Fruit fly (Drosophila melanogaster) whole organism, embryonic: Measurements from ENCODE around the gene P5CDh2.

Experiments
- Bgb ChIP-seq: fragments of 200-800 bp; sonication (Bioruptor generic); IDR thresholded peaks from 2 replicates; pipeline ENCODE4 v1.3.6; 2022; ENCODE audit warnings: missing biosample characterization, missing genetic modification characterization; ENCODE audit not compliant: partially characterized antibody
- Blimp-1 ChIP-seq: fragments of 200-800 bp; sonication (Bioruptor generic); optimal IDR thresholded peaks from 3 replicates; lab custom pipeline; 2018; ENCODE audit warnings: missing biosample characterization, missing genetic modification characterization, mild to moderate bottlenecking, moderate library complexity, missing genetic modification reagents
- BtbVII ChIP-seq: fragments of 200-800 bp; sonication (Bioruptor generic); optimal IDR thresholded peaks from 3 replicates; lab custom pipeline; 2017; ENCODE audit warnings: missing biosample characterization, mild to moderate bottlenecking, missing genetic modification characterization
- C15 ChIP-seq: fragments of 200-800 bp; sonication (Bioruptor generic); IDR thresholded peaks from 3 replicates; pipeline ENCODE4 v1.3.6; 2022; ENCODE audit warnings: missing biosample characterization, missing genetic modification characterization
- CG10565 ChIP-seq: fragments of 200-800 bp; sonication (Bioruptor generic); optimal IDR thresholded peaks from 3 replicates; lab custom pipeline; 2016; ENCODE audit warnings: missing biosample characterization, mild to moderate bottlenecking, missing genetic modification characterization
- CG11456 ChIP-seq: fragments of 200-800 bp; sonication (Bioruptor generic); IDR thresholded peaks from 3 replicates; pipeline ENCODE4 v1.3.6; 2022; ENCODE audit warnings: missing biosample characterization, missing genetic modification characterization
- CG11695 ChIP-seq: fragments of 200-800 bp; sonication (Bioruptor generic); IDR thresholded peaks from 3 replicates; pipeline ENCODE4 v1.3.6; 2022; ENCODE audit warnings: missing biosample characterization, missing genetic modification characterization
- CG12071 ChIP-seq: fragments of 200-800 bp; sonication (Bioruptor generic); optimal IDR thresholded peaks from 3 replicates; lab custom pipeline; 2018; ENCODE audit warnings: missing biosample characterization, mild to moderate bottlenecking, missing genetic modification characterization
- CG12155 ChIP-seq: fragments of 200-800 bp; sonication (Bioruptor generic); optimal IDR thresholded peaks from 3 replicates; lab custom pipeline; 2016; ENCODE audit warnings: missing biosample characterization, missing genetic modification characterization
- CG15479 ChIP-seq: fragments of 200-800 bp; sonication (Bioruptor generic); optimal IDR thresholded peaks from 3 replicates; lab custom pipeline; 2019; ENCODE audit warnings: missing biosample characterization, mild to moderate bottlenecking, missing genetic modification characterization, moderate library complexity
- CG15514 ChIP-seq: fragments of 200-800 bp; sonication (Bioruptor generic); optimal IDR thresholded peaks from 3 replicates; lab custom pipeline; 2017; ENCODE audit warnings: missing biosample characterization, missing genetic modification characterization, mild to moderate bottlenecking, moderate library complexity, missing genetic modification reagents
- CG17829 ChIP-seq: fragments of 200-800 bp; optimal IDR thresholded peaks from 2 replicates; lab custom pipeline; 2019; ENCODE audit warnings: missing biosample characterization, mild to moderate bottlenecking, missing genetic modification characterization, moderate library complexity
- CG2116 ChIP-seq: fragments of 200-800 bp; sonication (Bioruptor generic); optimal IDR thresholded peaks from 3 replicates; lab custom pipeline; 2018; ENCODE audit warnings: missing biosample characterization, mild to moderate bottlenecking, missing genetic modification characterization
- CG3281 ChIP-seq: fragments of 200-800 bp; sonication (Bioruptor generic); optimal IDR thresholded peaks from 3 replicates; lab custom pipeline; 2017; ENCODE audit warnings: missing biosample characterization, mild to moderate bottlenecking, missing genetic modification characterization
- CG33557 ChIP-seq: fragments of 200-800 bp; sonication (Bioruptor generic); optimal IDR thresholded peaks from 2 replicates; lab custom pipeline; 2019; ENCODE audit warnings: missing biosample characterization, mild to moderate bottlenecking, missing genetic modification characterization, moderate library complexity
- CG34224 ChIP-seq: fragments of 200-800 bp; sonication (Bioruptor generic); IDR thresholded peaks from 3 replicates; pipeline ENCODE4 v1.3.6; 2022; ENCODE audit warnings: missing biosample characterization, missing genetic modification characterization; ENCODE audit not compliant: partially characterized antibody
- CG34422 ChIP-seq: fragments of 200-800 bp; sonication (Bioruptor generic); IDR thresholded peaks from 3 replicates; pipeline ENCODE4 v1.3.6; 2022; ENCODE audit warnings: missing biosample characterization, missing genetic modification characterization
- CG4424 ChIP-seq: fragments of 200-800 bp; sonication (Bioruptor generic); optimal IDR thresholded peaks from 3 replicates; lab custom pipeline; 2016; ENCODE audit warnings: missing biosample characterization, missing genetic modification characterization
- CG4707 ChIP-seq: fragments of 200-800 bp; sonication (Bioruptor generic); optimal IDR thresholded peaks from 2 replicates; lab custom pipeline; 2018; ENCODE audit warnings: missing biosample characterization, mild to moderate bottlenecking, missing genetic modification characterization, moderate library complexity
- CG6272 ChIP-seq: fragments of 200-800 bp; sonication (Bioruptor generic); IDR thresholded peaks from 2 replicates; pipeline ENCODE4 v1.3.6; 2022; ENCODE audit warnings: missing biosample characterization, missing genetic modification characterization
- CG7271 ChIP-seq: fragments of 200-800 bp; sonication (Bioruptor generic); optimal IDR thresholded peaks from 2 replicates; lab custom pipeline; 2018; ENCODE audit warnings: missing biosample characterization, mild to moderate bottlenecking, missing genetic modification characterization, moderate library complexity
- CG8944 ChIP-seq: fragments of 200-800 bp; sonication (Bioruptor generic); optimal IDR thresholded peaks from 3 replicates; lab custom pipeline; 2016; ENCODE audit warnings: missing biosample characterization, missing genetic modification characterization
- CG9215 ChIP-seq: fragments of 200-800 bp; sonication (Bioruptor generic); IDR thresholded peaks from 2 replicates; pipeline ENCODE4 v1.3.6; 2022; ENCODE audit warnings: missing biosample characterization, missing genetic modification characterization
- Fer1 ChIP-seq: fragments of 200-800 bp; sonication (Bioruptor generic); optimal IDR thresholded peaks from 2 replicates; lab custom pipeline; 2017; ENCODE audit warnings: missing biosample characterization, mild to moderate bottlenecking, missing genetic modification characterization
- Hsf ChIP-seq: fragments of 200-800 bp; sonication (Bioruptor generic); optimal IDR thresholded peaks from 3 replicates; lab custom pipeline; 2016; ENCODE audit warnings: missing biosample characterization, missing genetic modification characterization
- Lim3 ChIP-seq: fragments of 200-800 bp; sonication (Bioruptor generic); IDR thresholded peaks from 2 replicates; pipeline ENCODE4 v1.3.6; 2022; ENCODE audit warnings: missing biosample characterization, missing genetic modification characterization
- Mrtf ChIP-seq: fragments of 200-800 bp; sonication (Bioruptor generic); IDR thresholded peaks from 3 replicates; pipeline ENCODE4 v1.3.6; 2022; ENCODE audit warnings: missing biosample characterization, missing genetic modification characterization
- Opbp ChIP-seq: fragments of 200-800 bp; sonication (Bioruptor generic); IDR thresholded peaks from 3 replicates; pipeline ENCODE4 v1.3.6; 2022; ENCODE audit warnings: missing biosample characterization, missing genetic modification characterization; ENCODE audit not compliant: partially characterized antibody
- Tbp ChIP-seq: fragments of >200 bp; optimal IDR thresholded peaks from 2 replicates; lab custom pipeline; 2018; ENCODE audit warnings: missing biosample characterization, missing genetic modification characterization
- Trl ChIP-seq, 3 experiments: fragments of >200 bp in 2 of 3; fragments of 200-800 bp in 1 of 3; sonication (Bioruptor generic) in 1 of 3; optimal IDR thresholded peaks; 2 replicates in 1 of 3; 3 replicates in 2 of 3; lab custom pipeline; 2016 to 2017; ENCODE audit warnings: missing biosample characterization in 1 of 3, missing genetic modification characterization in 1 of 3
- ara ChIP-seq: fragments of 200-800 bp; sonication (Bioruptor generic); IDR thresholded peaks from 2 replicates; pipeline ENCODE4 v1.3.6; 2022; ENCODE audit warnings: missing biosample characterization, missing genetic modification characterization
- bsh ChIP-seq, 2 experiments: fragments of 200-800 bp; sonication (Bioruptor generic); optimal IDR thresholded peaks; 2 replicates each; lab custom pipeline; 2017 to 2018; ENCODE audit warnings: mild to moderate bottlenecking in 2 of 2, missing biosample characterization in 2 of 2, missing genetic modification characterization in 2 of 2, moderate library complexity in 1 of 2
- btn ChIP-seq: fragments of 200-800 bp; sonication (Bioruptor generic); optimal IDR thresholded peaks from 2 replicates; lab custom pipeline; 2016; ENCODE audit warnings: missing biosample characterization, missing genetic modification characterization
- fd3F ChIP-seq: fragments of 200-800 bp; sonication (Bioruptor generic); optimal IDR thresholded peaks from 2 replicates; lab custom pipeline; 2018; ENCODE audit warnings: missing biosample characterization, mild to moderate bottlenecking, missing genetic modification characterization, moderate library complexity
- grn ChIP-seq: fragments of 200-800 bp; sonication (Bioruptor generic); optimal IDR thresholded peaks from 3 replicates; lab custom pipeline; 2017; ENCODE audit warnings: missing biosample characterization, missing genetic modification characterization
- her ChIP-seq: fragments of 200-800 bp; sonication (Bioruptor generic); optimal IDR thresholded peaks from 2 replicates; lab custom pipeline; 2016; ENCODE audit warnings: missing biosample characterization, missing genetic modification characterization
- lola ChIP-seq, 3 experiments: fragments of >200 bp in 2 of 3; fragments of 200-800 bp in 1 of 3; sonication (Bioruptor generic) in 1 of 3; optimal IDR thresholded peaks; 2 replicates each; lab custom pipeline; 2017 to 2019; ENCODE audit warnings: missing biosample characterization in 3 of 3, missing genetic modification characterization in 3 of 3, mild to moderate bottlenecking in 1 of 3, moderate library complexity in 1 of 3
- maf-S ChIP-seq: fragments of 200-800 bp; sonication (Bioruptor generic); optimal IDR thresholded peaks from 2 replicates; lab custom pipeline; 2016; ENCODE audit warnings: missing biosample characterization, missing genetic modification characterization
- onecut ChIP-seq: fragments of 200-800 bp; sonication (Bioruptor generic); IDR thresholded peaks from 2 replicates; pipeline ENCODE4 v1.3.6; 2022; ENCODE audit warnings: missing biosample characterization, missing genetic modification characterization
- repo ChIP-seq: fragments of 200-800 bp; sonication (Bioruptor generic); optimal IDR thresholded peaks from 2 replicates; lab custom pipeline; 2016; ENCODE audit warnings: missing biosample characterization, missing genetic modification characterization
- sc ChIP-seq, 3 experiments: fragments of >200 bp in 2 of 3; fragments of 200-800 bp in 1 of 3; sonication (Bioruptor generic) in 1 of 3; optimal IDR thresholded peaks; 2 replicates in 2 of 3; 3 replicates in 1 of 3; lab custom pipeline; 2017; ENCODE audit warnings: mild to moderate bottlenecking in 1 of 3, missing biosample characterization in 1 of 3, missing genetic modification characterization in 1 of 3, missing genetic modification reagents in 1 of 3
- sna ChIP-seq: fragments of 200-800 bp; sonication (Bioruptor generic); IDR thresholded peaks from 2 replicates; pipeline ENCODE4 v1.3.6; 2022; ENCODE audit warnings: missing biosample characterization, missing genetic modification characterization; ENCODE audit not compliant: partially characterized antibody
- sob ChIP-seq: fragments of 200-800 bp; sonication (Bioruptor generic); IDR thresholded peaks from 2 replicates; pipeline ENCODE4 v1.3.6; 2022; ENCODE audit warnings: missing biosample characterization, missing genetic modification characterization
- ssp ChIP-seq: fragments of 200-800 bp; sonication (Bioruptor generic); IDR thresholded peaks from 2 replicates; pipeline ENCODE4 v1.3.6; 2022; ENCODE audit warnings: missing biosample characterization, missing genetic modification characterization
- stc ChIP-seq: fragments of 200-800 bp; sonication (Bioruptor generic); IDR thresholded peaks from 2 replicates; pipeline ENCODE4 v1.3.6; 2022; ENCODE audit warnings: missing biosample characterization, missing genetic modification characterization
- stwl ChIP-seq: fragments of 200-800 bp; sonication (Bioruptor generic); optimal IDR thresholded peaks from 3 replicates; lab custom pipeline; 2018; ENCODE audit warnings: missing biosample characterization, mild to moderate bottlenecking, missing genetic modification characterization, moderate library complexity
- trh ChIP-seq: fragments of 200-800 bp; sonication (Bioruptor generic); optimal IDR thresholded peaks from 2 replicates; lab custom pipeline; 2016; ENCODE audit warnings: missing biosample characterization, missing genetic modification characterization
- ttk ChIP-seq: fragments of 200-800 bp; sonication (Bioruptor generic); IDR thresholded peaks from 2 replicates; pipeline ENCODE4 v2.1.2; 2022; ENCODE audit warnings: missing biosample characterization, missing genetic modification characterization
- unpg ChIP-seq: fragments of 200-800 bp; sonication (Bioruptor generic); optimal IDR thresholded peaks from 3 replicates; lab custom pipeline; 2018; ENCODE audit warnings: missing biosample characterization, mild to moderate bottlenecking, missing genetic modification characterization, moderate library complexity

Gene P5CDh2

dm6 chr3R:21849988-21850460 lies 27.7 kb upstream of the P5CDh2 start (continued):
- no peak for TF ChIP-seq CG7271
- TF ChIP-seq CG15479 (GFP tag; lab: Kevin White, UChicago): no peak
- TF ChIP-seq Lim3 (GFP tag; lab: Robert Waterston, UW): no peak
- no peak for TF ChIP-seq CG3281 (GFP tag; lab: Kevin White, UChicago)
- no peak for TF ChIP-seq trh (GFP tag; lab: Kevin White, UChicago)
- TF ChIP-seq Tbp (GFP tag; lab: Kevin White, UChicago): no peak
- TF ChIP-seq stwl (tag; lab: Kevin White, UChicago): no peak
- no peak for TF ChIP-seq CG34224
- TF ChIP-seq CG4707 (GFP tag; lab: Kevin White, UChicago): peak; percentile 7
- no peak for TF ChIP-seq ttk (GFP tag; lab: Robert Waterston, UW)
- no peak for TF ChIP-seq Bgb (GFP tag; lab: Robert Waterston, UW)
- TF ChIP-seq repo (GFP tag; lab: Kevin White, UChicago): no peak
- peak; percentile 34 for TF ChIP-seq unpg
- TF ChIP-seq CG17829: peak; percentile 22
- TF ChIP-seq CG8944 (GFP tag; lab: Kevin White, UChicago): no peak
- TF ChIP-seq sob (GFP tag; lab: Robert Waterston, UW): peak; percentile 53; the same call in 1 of the 2 replicates
- TF ChIP-seq CG11695 (GFP tag; lab: Robert Waterston, UW): 0 out of 3 replicates have a peak, but pooled peaks have one; percentile 25
- no peak for TF ChIP-seq CG11456 (GFP tag; lab: Robert Waterston, UW)
- no peak for TF ChIP-seq C15 (GFP tag; lab: Robert Waterston, UW)
- no peak for TF ChIP-seq CG9215 (GFP tag; lab: Robert Waterston, UW)
- TF ChIP-seq CG12155 (GFP tag; lab: Kevin White, UChicago): peak; percentile 46
- no peak for TF ChIP-seq onecut (GFP tag; lab: Robert Waterston, UW)
- 0 out of 2 replicates have a peak, but pooled peaks have one; percentile 45 for TF ChIP-seq stc
- TF ChIP-seq bsh (GFP tag; optimal IDR thresholded peaks at IDR 0.05; lab: Kevin White, UChicago): peak in 1 of 2 experiments; percentile 67
- TF ChIP-seq fd3F (GFP tag; lab: Kevin White, UChicago): no peak
- TF ChIP-seq ara (GFP tag; lab: Robert Waterston, UW): peak; percentile 63
- TF ChIP-seq CG6272: 0 out of 2 replicates have a peak, but pooled peaks have one; percentile 12
- peak; percentile 2 for TF ChIP-seq her (GFP tag; lab: Kevin White, UChicago)
- no peak for TF ChIP-seq CG12071
- TF ChIP-seq maf-S: no peak
- TF ChIP-seq CG2116: peak; percentile 10
- peak; percentile 59 for TF ChIP-seq Hsf (GFP tag; lab: Kevin White, UChicago)
- peak; percentile 61 for TF ChIP-seq Blimp-1
- peak in 1 of 3 experiments; percentile 55 for TF ChIP-seq lola (GFP tag; optimal IDR thresholded peaks at IDR 0.05; lab: Kevin White, UChicago)
- peak; percentile 6 for TF ChIP-seq grn
- TF ChIP-seq CG10565 (GFP tag; lab: Kevin White, UChicago): no peak
- TF ChIP-seq BtbVII: peak; percentile 28
- no peak for TF ChIP-seq sna (GFP tag; lab: Robert Waterston, UW)
- peak; percentile 60 for TF ChIP-seq CG33557 (GFP tag; lab: Kevin White, UChicago)
- TF ChIP-seq Trl (optimal IDR thresholded peaks at IDR 0.05; lab: Kevin White, UChicago): no peak
- TF ChIP-seq Trl (GFP tag; optimal IDR thresholded peaks at IDR 0.05; lab: Kevin White, UChicago): peak; percentile 3
- TF ChIP-seq sc (optimal IDR thresholded peaks at IDR 0.05; lab: Kevin White, UChicago): no peak
- TF ChIP-seq sc (GFP tag; optimal IDR thresholded peaks at IDR 0.05; lab: Kevin White, UChicago): no peak
- TF ChIP-seq btn (GFP tag; lab: Kevin White, UChicago): no peak
- 0 out of 3 replicates have a peak, but pooled peaks have one; percentile 40 for TF ChIP-seq Mrtf (GFP tag; lab: Robert Waterston, UW)
- no peak; the same call in 1 of the 3 replicates for TF ChIP-seq CG34422 (GFP tag; lab: Robert Waterston, UW)
- no peak for TF ChIP-seq Fer1 (GFP tag; lab: Kevin White, UChicago)
- no peak for TF ChIP-seq CG15514 (GFP tag; lab: Kevin White, UChicago)
- peak; percentile 11 for TF ChIP-seq CG4424 (GFP tag; lab: Kevin White, UChicago)
- no peak for TF ChIP-seq ssp (GFP tag; lab: Robert Waterston, UW)
- no peak for TF ChIP-seq Opbp (GFP tag; lab: Robert Waterston, UW)
